Fruit fly (Drosophila melanogaster): ENCODE results near the gene Spp.

The Spp gene

DNA sequence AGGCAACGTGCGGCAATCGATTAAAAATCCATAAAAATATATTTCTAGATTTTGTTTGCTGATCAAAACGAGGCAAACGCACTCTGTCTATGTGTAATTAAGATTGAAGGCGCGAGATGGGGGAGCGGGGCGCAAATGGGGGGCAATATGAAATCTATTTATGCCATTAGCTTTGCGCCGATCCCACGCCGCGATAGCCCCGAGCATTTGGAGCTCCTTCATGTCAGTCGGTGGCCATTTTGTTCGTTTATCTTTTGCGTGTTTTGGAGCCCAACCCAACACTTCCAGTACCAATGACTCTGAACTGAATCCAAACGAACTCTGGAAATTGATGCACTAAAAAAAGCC, 46.0 kb downstream of the Spp start (continued):
- TF ChIP-seq lab (GFP tag; optimal IDR thresholded peaks at IDR 0.05): peak; percentile 76

DNA sequence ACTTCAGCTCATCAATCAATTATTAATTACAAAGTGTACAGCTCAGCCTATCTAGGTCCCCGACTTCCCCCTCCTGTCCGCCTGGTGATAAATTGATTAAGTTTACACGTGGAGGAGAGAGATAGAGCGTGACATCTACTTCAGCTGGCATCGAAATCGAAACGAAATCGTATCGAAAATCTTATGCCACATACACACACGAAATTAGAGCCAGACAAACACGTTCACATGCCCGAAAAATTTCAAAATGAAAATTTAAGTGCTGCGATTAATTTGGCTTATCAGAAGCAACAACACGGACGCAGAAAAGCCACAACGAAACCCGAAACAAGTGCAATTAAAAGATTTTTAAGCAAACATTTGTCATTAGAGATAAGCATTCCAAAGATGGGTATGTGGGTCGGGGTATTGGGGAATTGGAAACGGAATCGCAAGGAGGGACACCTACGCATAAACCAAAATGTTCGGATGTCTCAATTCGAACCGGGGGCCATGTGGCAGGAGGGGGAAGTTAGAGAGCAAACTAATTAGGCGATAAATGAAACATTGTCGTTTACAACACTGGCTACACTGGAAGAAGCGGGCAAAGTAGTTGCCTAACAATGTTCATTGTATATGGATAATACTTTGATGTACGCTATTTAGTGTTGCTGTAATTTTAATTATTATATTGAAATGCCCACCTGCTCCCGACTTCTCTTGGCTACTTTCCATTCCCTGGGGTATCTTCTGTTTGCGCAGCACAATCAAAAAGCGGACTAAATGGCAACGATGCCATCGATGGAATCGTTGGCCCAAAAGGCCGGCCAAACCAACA, 46.6 kb downstream of the Spp start:
- TF ChIP-seq CG8281 (tag; optimal IDR thresholded peaks at IDR 0.05) (no peak), BEAF-32 (GFP tag; optimal IDR thresholded peaks at IDR 0.05) (no peak), B-H1 (GFP tag; IDR thresholded peaks at IDR 0.05) (no peak), CG18011 (GFP tag; optimal IDR thresholded peaks at IDR 0.05) (no peak), Sox102F (GFP tag; optimal IDR thresholded peaks at IDR 0.05) (peak; percentile 5), Hr3 (GFP tag; optimal IDR thresholded peaks at IDR 0.05) (no peak), Scr (GFP tag; IDR thresholded peaks at IDR 0.05; ENCODE audit: partially characterized antibody) (no peak), CG7372 (GFP tag; IDR thresholded peaks at IDR 0.05) (no peak), CG18476 (GFP tag; optimal IDR thresholded peaks at IDR 0.05) (no peak), C15 (GFP tag; IDR thresholded peaks at IDR 0.05) (no peak), CG12236 (GFP tag; optimal IDR thresholded peaks at IDR 0.05) (no peak), exex (tag; optimal IDR thresholded peaks at IDR 0.05) (peak; percentile 96), Atf-2 (GFP tag; optimal IDR thresholded peaks at IDR 0.05) (no peak), CG30403 (GFP tag; optimal IDR thresholded peaks at IDR 0.05) (peak; percentile 11), run (tag; optimal IDR thresholded peaks at IDR 0.05) (no peak), CG34422 (GFP tag; IDR thresholded peaks at IDR 0.05) (no peak), CG4404 (GFP tag; IDR thresholded peaks at IDR 0.05) (no peak), Ada2b (GFP tag; IDR thresholded peaks at IDR 0.05) (no peak), chn (GFP tag; optimal IDR thresholded peaks at IDR 0.05) (no peak), Bdp1 (GFP tag; optimal IDR thresholded peaks at IDR 0.05) (no peak), MBD-R2 (GFP tag; IDR thresholded peaks at IDR 0.05) (0 out of 2 replicates have a peak, but pooled peaks have one; percentile 10), bbx (GFP tag; IDR thresholded peaks at IDR 0.05; ENCODE audit: partially characterized antibody) (no peak), CG12391 (tag; optimal IDR thresholded peaks at IDR 0.05) (peak; percentile 13), Atf3 (GFP tag; optimal IDR thresholded peaks at IDR 0.05) (no peak), CG7987 (GFP tag; optimal IDR thresholded peaks at IDR 0.05) (no peak), CG15479 (GFP tag; optimal IDR thresholded peaks at IDR 0.05) (no peak), CG17829 (tag; optimal IDR thresholded peaks at IDR 0.05) (no peak), CG6813 (GFP tag; optimal IDR thresholded peaks at IDR 0.05) (no peak), Trl (optimal IDR thresholded peaks at IDR 0.05) (no peak), Trl (GFP tag; optimal IDR thresholded peaks at IDR 0.05) (no peak), Pdp1 (GFP tag; optimal IDR thresholded peaks at IDR 0.05) (no peak), zen (tag; optimal IDR thresholded peaks at IDR 0.05) (no peak), mld (GFP tag; IDR thresholded peaks at IDR 0.05; ENCODE audit: partially characterized antibody) (no peak), D19A (tag; optimal IDR thresholded peaks at IDR 0.05) (no peak), corto (GFP tag; optimal IDR thresholded peaks at IDR 0.05) (no peak), CG4707 (GFP tag; optimal IDR thresholded peaks at IDR 0.05) (no peak), CG11504 (tag; optimal IDR thresholded peaks at IDR 0.05) (no peak), bcd (GFP tag; optimal IDR thresholded peaks at IDR 0.05) (peak; percentile 1), lola (GFP tag; optimal IDR thresholded peaks at IDR 0.05) (no peak), fd96Cb (tag; optimal IDR thresholded peaks at IDR 0.05) (no peak), CG14965 (GFP tag; optimal IDR thresholded peaks at IDR 0.05; ENCODE audit: borderline replicate concordance) (no peak), tap (tag; optimal IDR thresholded peaks at IDR 0.05) (no peak), grn (GFP tag; optimal IDR thresholded peaks at IDR 0.05) (peak; percentile 92), CG8944 (GFP tag; optimal IDR thresholded peaks at IDR 0.05) (no peak), Gsc (GFP tag; IDR thresholded peaks at IDR 0.05) (no peak), dmrt99B (tag; optimal IDR thresholded peaks at IDR 0.05) (no peak)

Data from whole organism, embryonic.